Worm (Caenorhabditis elegans): ENCODE measurements around the gene srx-32.

DNA sequence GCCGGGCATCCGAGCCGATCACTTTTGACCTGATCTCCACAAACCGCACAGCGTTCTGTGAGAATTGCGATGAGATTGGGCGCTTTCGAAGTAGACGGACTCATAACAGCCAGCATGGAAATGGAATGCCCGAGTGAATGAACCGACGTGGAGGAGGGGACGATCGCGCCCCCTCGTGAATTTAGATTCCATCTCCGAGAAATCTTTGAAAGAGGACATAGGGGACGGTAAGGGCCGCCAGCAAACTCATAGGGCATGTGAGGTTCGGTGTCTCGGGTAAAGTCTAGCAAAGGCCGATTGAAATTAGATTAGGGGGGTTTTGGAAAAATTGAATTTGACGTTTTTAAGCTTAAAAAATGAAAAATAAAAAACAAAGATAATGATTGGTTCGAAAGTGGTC is 16.0 kb downstream of the srx-32 start, which contains the start of gene nhr-270:
- TF ChIP-seq nhr-28 (tag; optimal IDR thresholded peaks at IDR 0.05), result no peak
- TF ChIP-seq nhr-76 (tag; optimal IDR thresholded peaks at IDR 0.05), result no peak
- no peak for TF ChIP-seq elt-3 (tag; optimal IDR thresholded peaks at IDR 0.05)
- no peak for TF ChIP-seq ztf-11 (tag; optimal IDR thresholded peaks at IDR 0.05)
- no peak for TF ChIP-seq unc-39 (tag; optimal IDR thresholded peaks at IDR 0.05)
- TF ChIP-seq lin-32 (GFP tag; optimal IDR thresholded peaks at IDR 0.05), result no peak
- TF ChIP-seq mls-2 (tag; optimal IDR thresholded peaks at IDR 0.05), result no peak
- TF ChIP-seq lsy-2 (tag; optimal IDR thresholded peaks at IDR 0.05), result no peak

All from whole organism, mixed stage, embryonic.